Fruit fly (Drosophila melanogaster): Measurements from ENCODE around the gene CG31975.

CG31975 gene

DNA sequence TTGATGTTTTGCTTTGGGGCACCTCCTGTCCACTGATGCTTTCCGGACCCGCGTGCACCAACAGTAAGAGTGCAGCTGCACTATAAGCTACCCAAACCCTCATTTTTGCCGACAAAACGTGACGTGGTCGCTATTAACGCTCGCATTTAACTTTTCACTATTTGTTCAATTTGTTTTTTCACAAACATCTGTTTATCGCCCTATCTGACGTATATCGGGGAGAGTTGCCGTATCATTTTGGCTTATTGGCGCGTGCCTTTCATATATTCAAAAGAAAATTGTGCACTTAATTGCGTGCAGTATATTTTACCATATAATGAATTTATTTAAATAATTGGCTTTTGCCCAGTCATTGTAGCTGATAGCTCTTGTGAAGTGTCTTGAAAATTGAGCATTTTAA, 34.3 kb downstream of the CG31975 start, which contains the start of the genes Nhe1 and Sam-S:
Nhe1 (minus strand) TSS at position 193 of the 400 bp plus-strand sequence.
Sam-S (plus strand) TSS at position 364 of the 400 bp plus-strand sequence.
- TF ChIP-seq usp (GFP tag; optimal IDR thresholded peaks at IDR 0.05) (no peak), EcR (GFP tag; optimal IDR thresholded peaks at IDR 0.05) (no peak), CG8478 (optimal IDR thresholded peaks at IDR 0.05) (no peak), pan (optimal IDR thresholded peaks at IDR 0.05) (no peak), psq (optimal IDR thresholded peaks at IDR 0.05) (no peak), Dll (optimal IDR thresholded peaks at IDR 0.05) (no peak)

DNA sequence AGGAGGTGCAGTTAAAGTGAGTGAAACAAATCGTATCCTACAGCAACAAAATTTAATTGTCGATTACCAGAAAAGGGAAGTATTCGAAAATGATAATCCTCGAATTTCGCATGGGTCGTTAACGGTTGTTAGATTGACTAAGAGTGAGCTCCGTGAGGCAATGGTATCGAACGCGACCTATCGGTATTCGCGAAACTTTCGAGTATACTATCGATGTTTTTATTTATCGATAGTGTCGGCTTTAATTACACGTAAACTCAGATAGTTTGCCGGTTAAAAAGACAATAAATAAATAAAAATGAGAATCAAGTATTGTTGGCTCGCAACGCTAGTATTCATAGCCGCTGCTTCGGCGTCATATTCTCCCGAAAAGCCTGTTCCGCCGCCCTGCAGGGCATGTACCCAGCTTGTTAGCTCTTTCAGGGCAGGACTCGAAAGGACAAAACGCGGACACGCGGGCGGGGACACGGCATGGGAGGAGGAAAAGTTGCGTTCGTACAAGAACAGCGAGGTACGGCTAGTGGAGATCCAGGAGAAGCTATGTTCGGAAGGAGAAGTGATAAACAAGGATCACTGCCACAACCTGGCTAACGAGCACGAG, 38.5 kb downstream of the CG31975 start, which contains the start of gene Creld:
Creld (plus strand) TSS at position 220 of the 601 bp plus-strand sequence.
- TF ChIP-seq psq (optimal IDR thresholded peaks at IDR 0.05), result no peak
- TF ChIP-seq CG8478 (optimal IDR thresholded peaks at IDR 0.05), result no peak
- no peak for TF ChIP-seq pan (optimal IDR thresholded peaks at IDR 0.05)
- TF ChIP-seq EcR (GFP tag; optimal IDR thresholded peaks at IDR 0.05), result no peak
- TF ChIP-seq Dll (optimal IDR thresholded peaks at IDR 0.05), result no peak
- TF ChIP-seq usp (GFP tag; optimal IDR thresholded peaks at IDR 0.05), result no peak

DNA sequence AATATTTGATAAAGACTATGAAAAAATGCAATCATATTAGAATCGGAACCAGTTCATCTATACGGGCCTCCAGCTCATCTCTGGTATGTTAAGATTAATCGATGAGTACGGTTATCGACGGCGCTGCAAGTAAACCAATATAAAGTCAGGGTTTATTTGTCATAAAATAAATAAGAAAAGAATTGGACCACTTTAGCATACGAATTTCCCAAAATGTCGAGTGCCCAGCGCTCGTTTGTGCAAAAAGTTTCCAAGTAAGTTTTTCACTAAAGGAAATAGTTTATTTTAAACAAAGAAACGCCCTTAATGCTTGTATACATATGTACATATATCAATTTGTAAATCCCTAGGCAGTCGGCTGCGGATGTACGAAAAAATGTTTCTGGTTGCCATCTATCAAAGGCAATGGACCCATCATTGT, 46.1 kb downstream of the CG31975 start, which contains the start of gene Zir:
Zir (plus strand) TSS at position 101 of the 421 bp plus-strand sequence.
- no peak for TF ChIP-seq pan (optimal IDR thresholded peaks at IDR 0.05)
- TF ChIP-seq psq (optimal IDR thresholded peaks at IDR 0.05), result no peak
- TF ChIP-seq EcR (GFP tag; optimal IDR thresholded peaks at IDR 0.05), result no peak
- no peak for TF ChIP-seq usp (GFP tag; optimal IDR thresholded peaks at IDR 0.05)
- TF ChIP-seq CG8478 (optimal IDR thresholded peaks at IDR 0.05), result no peak
- no peak for TF ChIP-seq Dll (optimal IDR thresholded peaks at IDR 0.05)

DNA sequence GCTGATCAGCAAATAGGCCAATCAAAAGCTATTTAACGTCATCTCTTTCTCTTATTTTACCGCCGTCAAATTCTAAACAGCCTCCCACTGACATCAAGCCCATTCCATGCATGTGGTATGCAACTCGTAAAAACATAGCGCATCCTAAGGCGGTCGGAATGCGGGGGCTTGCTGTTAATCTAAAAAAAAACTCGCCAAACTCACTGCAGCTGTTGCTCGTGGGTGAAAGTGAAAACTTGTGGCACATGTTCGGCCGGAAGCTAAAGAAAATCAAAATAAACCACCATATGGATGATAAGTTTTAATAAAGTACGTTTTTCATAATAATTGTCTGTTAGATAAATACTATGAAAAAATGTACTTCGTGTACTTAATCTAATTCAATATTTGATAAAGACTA, 46.7 kb downstream of the CG31975 start:
- TF ChIP-seq CG8478 (optimal IDR thresholded peaks at IDR 0.05) (no peak), Dll (optimal IDR thresholded peaks at IDR 0.05) (no peak), usp (GFP tag; optimal IDR thresholded peaks at IDR 0.05) (no peak), EcR (GFP tag; optimal IDR thresholded peaks at IDR 0.05) (no peak), psq (optimal IDR thresholded peaks at IDR 0.05) (no peak), pan (optimal IDR thresholded peaks at IDR 0.05) (no peak)

DNA sequence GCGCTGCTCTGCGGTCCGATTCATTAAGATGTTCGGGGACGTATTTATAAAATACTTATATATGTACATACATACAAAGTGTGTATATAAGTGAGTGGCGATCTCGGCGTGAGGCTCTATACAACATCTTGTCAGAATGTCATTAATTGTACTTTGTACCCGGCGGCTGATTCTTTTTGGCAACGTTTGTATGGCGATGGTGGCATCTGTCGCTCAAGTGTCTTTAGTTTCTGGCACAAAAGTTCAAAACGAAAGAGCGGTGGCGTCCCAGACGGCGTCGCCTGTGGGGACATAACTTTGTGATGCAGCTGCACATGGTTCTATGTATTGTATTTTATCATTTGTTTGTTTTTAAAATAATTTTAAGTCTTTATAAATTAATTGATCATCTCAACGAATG, 47.8 kb downstream of the CG31975 start:
- no peak for TF ChIP-seq CG8478 (optimal IDR thresholded peaks at IDR 0.05)

DNA sequence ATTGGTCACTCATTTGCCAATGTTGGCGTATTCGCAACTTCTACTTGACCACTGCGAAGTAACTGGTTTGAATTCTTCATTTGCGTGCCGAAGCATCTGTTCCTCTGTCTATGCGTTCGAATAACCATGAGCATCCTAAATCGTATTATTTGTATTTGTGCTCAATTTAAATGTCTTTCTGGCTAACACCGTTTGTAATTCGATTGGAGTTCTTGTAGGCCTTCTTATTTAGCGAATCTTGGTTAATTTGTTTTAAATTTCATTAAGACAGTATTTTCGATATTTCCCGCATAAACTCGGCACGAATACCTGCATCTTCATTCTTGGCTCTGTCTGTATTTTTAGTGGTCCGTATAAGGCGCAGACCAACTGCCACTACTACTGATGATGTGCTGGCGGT, 49.0 kb downstream of the CG31975 start:
- TF ChIP-seq usp (GFP tag; optimal IDR thresholded peaks at IDR 0.05), result no peak

DNA sequence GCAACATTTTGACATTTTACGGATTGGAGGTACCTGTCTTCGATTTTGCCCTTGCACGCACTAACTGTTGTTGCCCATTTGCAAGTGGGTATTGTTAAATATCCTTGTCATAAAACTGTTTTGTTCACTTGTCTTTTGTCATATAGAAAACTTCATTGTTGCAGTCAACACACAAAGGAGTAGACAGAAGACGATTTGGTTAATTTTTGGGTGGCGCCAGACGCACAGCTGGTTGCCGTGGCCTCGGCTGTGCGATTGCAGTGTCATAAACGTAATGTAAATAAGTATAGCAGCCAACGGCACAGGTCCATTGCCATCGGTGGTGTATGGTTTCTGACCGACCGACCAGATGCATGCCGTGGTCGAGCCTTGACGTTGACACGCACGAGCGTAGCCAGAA, 49.5 kb downstream of the CG31975 start:
- no peak for TF ChIP-seq Dll (optimal IDR thresholded peaks at IDR 0.05)
- no peak for TF ChIP-seq EcR (GFP tag; optimal IDR thresholded peaks at IDR 0.05)
- TF ChIP-seq psq (optimal IDR thresholded peaks at IDR 0.05), result no peak
- TF ChIP-seq pan (optimal IDR thresholded peaks at IDR 0.05), result no peak
- no peak for TF ChIP-seq usp (GFP tag; optimal IDR thresholded peaks at IDR 0.05)
- no peak for TF ChIP-seq CG8478 (optimal IDR thresholded peaks at IDR 0.05)

DNA sequence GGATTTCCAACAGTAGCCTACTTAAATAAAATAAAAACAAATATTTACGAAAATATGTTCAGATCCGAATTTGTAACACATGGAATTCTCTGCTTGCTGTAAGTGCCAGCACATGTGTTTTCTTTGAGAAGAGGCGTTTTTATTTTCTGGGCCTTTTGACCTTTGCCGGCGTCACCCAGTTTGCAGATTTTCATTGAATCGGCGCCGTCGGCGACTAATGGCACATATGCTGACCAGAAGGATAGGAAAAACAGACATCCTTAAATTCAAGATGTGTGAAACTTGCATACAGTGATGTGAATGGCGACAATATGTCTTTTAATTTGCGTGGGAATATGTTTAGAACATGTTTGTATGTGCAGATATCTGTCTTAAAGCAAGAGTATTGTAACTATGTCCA, 50.7 kb downstream of the CG31975 start:
- TF ChIP-seq EcR (GFP tag; optimal IDR thresholded peaks at IDR 0.05), result no peak
- no peak for TF ChIP-seq pan (optimal IDR thresholded peaks at IDR 0.05)
- TF ChIP-seq psq (optimal IDR thresholded peaks at IDR 0.05), result no peak

DNA sequence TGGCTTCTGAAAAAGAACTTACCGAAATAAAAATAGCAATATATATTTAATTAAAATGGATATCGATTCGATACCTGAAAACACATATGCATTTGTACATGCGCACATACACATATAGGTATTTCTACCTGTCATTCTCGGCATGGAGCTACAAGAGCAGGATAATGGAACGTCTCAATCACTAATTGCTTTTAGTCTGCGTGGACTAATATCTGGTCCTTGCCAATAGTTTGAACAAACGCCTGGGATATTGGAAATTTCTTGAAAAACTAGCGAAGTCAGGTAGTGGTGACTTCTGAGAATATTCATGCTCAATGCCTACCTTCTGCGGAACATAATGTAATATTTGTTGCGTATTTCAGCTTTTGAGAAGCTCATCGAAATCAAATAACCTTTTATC, 51.6 kb downstream of the CG31975 start:
- no peak for TF ChIP-seq pan (optimal IDR thresholded peaks at IDR 0.05)
- no peak for TF ChIP-seq Dll (optimal IDR thresholded peaks at IDR 0.05)
- no peak for TF ChIP-seq usp (GFP tag; optimal IDR thresholded peaks at IDR 0.05)
- no peak for TF ChIP-seq EcR (GFP tag; optimal IDR thresholded peaks at IDR 0.05)
- TF ChIP-seq CG8478 (optimal IDR thresholded peaks at IDR 0.05), result no peak
- TF ChIP-seq psq (optimal IDR thresholded peaks at IDR 0.05), result no peak

DNA sequence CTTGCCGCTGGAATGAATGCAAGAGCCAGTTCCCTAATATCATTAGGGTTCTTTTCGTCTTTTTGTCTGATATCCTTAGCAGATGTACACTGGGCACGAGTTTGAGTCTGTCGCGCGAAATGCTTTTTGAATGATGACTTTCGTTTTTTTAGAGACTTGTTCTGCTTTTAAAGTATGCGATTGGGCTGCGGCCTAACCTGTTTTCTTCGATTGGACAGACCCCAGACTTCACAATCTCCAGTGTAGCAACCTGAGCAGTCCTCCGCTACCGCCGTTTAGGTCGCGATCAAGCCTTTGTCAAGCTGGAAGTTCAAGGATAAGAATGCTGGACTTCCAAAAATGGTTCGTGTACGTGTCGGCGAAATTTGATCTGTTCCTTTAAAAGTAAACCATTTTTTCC, 52.3 kb downstream of the CG31975 start:
- TF ChIP-seq CG8478 (optimal IDR thresholded peaks at IDR 0.05) (no peak), Dll (optimal IDR thresholded peaks at IDR 0.05) (no peak), EcR (GFP tag; optimal IDR thresholded peaks at IDR 0.05) (no peak), psq (optimal IDR thresholded peaks at IDR 0.05) (no peak), usp (GFP tag; optimal IDR thresholded peaks at IDR 0.05) (no peak), pan (optimal IDR thresholded peaks at IDR 0.05) (no peak)
